Worm (Caenorhabditis elegans) whole organism, early embryonic: ENCODE results near the gene ace-4.

Source experiments
- B0310.2 ChIP-seq: sonication (generic microtip); optimal IDR thresholded peaks from 2 replicates; lab custom pipeline; 2016; ENCODE audit warnings: mild to moderate bottlenecking, missing genetic modification characterization, missing compliant biosample characterization
- ama-1 ChIP-seq: fragments of 150-350 bp; optimal IDR thresholded peaks from 2 replicates; lab custom pipeline; 2014
- ceh-13 ChIP-seq: fragments of 200-800 bp; sonication (Bioruptor generic); optimal IDR thresholded peaks from 2 replicates; lab custom pipeline; 2018; ENCODE audit warnings: mild to moderate bottlenecking, missing genetic modification characterization, missing compliant biosample characterization
- ceh-36 ChIP-seq: sonication (generic microtip); optimal IDR thresholded peaks from 2 replicates; lab custom pipeline; 2016; ENCODE audit warnings: missing genetic modification characterization, inconsistent platforms, missing compliant biosample characterization
- tra-4 ChIP-seq: sonication (generic microtip); optimal IDR thresholded peaks from 2 replicates; lab custom pipeline; 2017; ENCODE audit warnings: missing genetic modification characterization, missing compliant biosample characterization

Gene ace-4

DNA sequence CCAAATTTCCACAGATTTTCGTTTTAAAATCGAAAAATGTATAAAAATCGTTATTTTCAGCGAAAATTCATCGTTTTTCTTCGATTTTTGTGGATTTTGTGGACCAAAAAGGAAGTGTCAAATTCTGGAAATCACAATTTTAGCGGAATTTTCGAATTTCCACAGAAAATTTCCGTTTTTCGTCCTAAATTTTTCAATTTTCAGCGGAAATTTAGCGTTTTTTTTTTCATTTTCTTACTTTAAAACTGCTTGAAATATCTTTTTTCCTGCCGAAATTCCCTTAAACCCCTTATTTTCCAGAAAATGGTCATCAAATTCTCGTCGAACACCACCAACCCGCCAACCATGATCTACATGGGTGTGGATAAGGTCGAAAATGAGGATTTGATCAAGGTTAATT, 54.2 kb downstream of the ace-4 start, which contains the start of gene Y54G11A.2:
Gene Y54G11A.2, plus strand, starts transcription at position 301 of the 400 bp plus-strand sequence.
- TF ChIP-seq ceh-13 (GFP tag; lab: Kevin White, UChicago): no peak
- no peak for TF ChIP-seq tra-4 (tag; lab: Kevin White, UChicago)
- no peak for TF ChIP-seq ama-1
- no peak for TF ChIP-seq B0310.2 (tag; lab: Kevin White, UChicago)
- no peak for TF ChIP-seq ceh-36 (tag; lab: Kevin White, UChicago)
